Fruit fly (Drosophila melanogaster) whole organism, prepupa: ENCODE data around the gene Cpr66Cb.

Experiments
- CG10631 ChIP-seq: fragments of 200-800 bp; sonication (Bioruptor generic); optimal IDR thresholded peaks from 2 replicates; lab custom pipeline; 2016; ENCODE audit warnings: missing biosample characterization, missing genetic modification characterization
- CG10669 ChIP-seq: fragments of 200-800 bp; sonication (Bioruptor generic); optimal IDR thresholded peaks from 3 replicates; lab custom pipeline; 2018; ENCODE audit warnings: missing biosample characterization, mild to moderate bottlenecking, missing genetic modification characterization, moderate library complexity
- CG11294 ChIP-seq: fragments of 200-800 bp; sonication (Bioruptor generic); IDR thresholded peaks from 2 replicates; pipeline ENCODE4 v1.3.6; 2022; ENCODE audit warnings: missing biosample characterization, missing genetic modification characterization
- CG11762 ChIP-seq: fragments of 200-800 bp; sonication (Bioruptor generic); optimal IDR thresholded peaks from 3 replicates; lab custom pipeline; 2016; ENCODE audit warnings: missing biosample characterization, missing genetic modification characterization; ENCODE audit not compliant: insufficient read depth
- CG11902 ChIP-seq: fragments of 200-800 bp; sonication (Bioruptor generic); optimal IDR thresholded peaks from 3 replicates; lab custom pipeline; 2016; ENCODE audit warnings: missing biosample characterization, missing genetic modification characterization
- CG16779 ChIP-seq: fragments of 200-800 bp; sonication (Bioruptor generic); optimal IDR thresholded peaks from 3 replicates; lab custom pipeline; 2017; ENCODE audit warnings: missing biosample characterization, mild to moderate bottlenecking, missing genetic modification characterization
- CG3032 ChIP-seq: fragments of 200-800 bp; optimal IDR thresholded peaks from 2 replicates; lab custom pipeline; 2019; ENCODE audit warnings: missing biosample characterization, mild to moderate bottlenecking, missing genetic modification characterization, moderate library complexity
- CG31627 ChIP-seq: fragments of 200-800 bp; sonication (Bioruptor generic); optimal IDR thresholded peaks from 3 replicates; lab custom pipeline; 2016; ENCODE audit warnings: missing biosample characterization, missing genetic modification characterization
- CG32006 ChIP-seq: fragments of 200-800 bp; sonication (Bioruptor generic); optimal IDR thresholded peaks from 3 replicates; lab custom pipeline; 2017; ENCODE audit warnings: missing biosample characterization, mild to moderate bottlenecking, missing genetic modification characterization
- CG34406 ChIP-seq: fragments of 200-800 bp; sonication (Bioruptor generic); optimal IDR thresholded peaks from 3 replicates; lab custom pipeline; 2016; ENCODE audit warnings: missing biosample characterization, missing genetic modification characterization
- CG4318 ChIP-seq: fragments of 200-800 bp; sonication (Bioruptor generic); optimal IDR thresholded peaks from 3 replicates; lab custom pipeline; 2017; ENCODE audit warnings: missing biosample characterization, mild to moderate bottlenecking, missing genetic modification characterization
- CG6163 ChIP-seq: fragments of 200-800 bp; sonication (Bioruptor generic); IDR thresholded peaks from 3 replicates; pipeline ENCODE4 v1.3.6; 2022; ENCODE audit warnings: missing biosample characterization, missing genetic modification characterization
- CG6276 ChIP-seq: fragments of 200-800 bp; sonication (Bioruptor generic); optimal IDR thresholded peaks from 2 replicates; lab custom pipeline; 2017; ENCODE audit warnings: missing biosample characterization, mild to moderate bottlenecking, missing genetic modification characterization
- CG6808 ChIP-seq: fragments of 200-800 bp; sonication (Bioruptor generic); optimal IDR thresholded peaks from 3 replicates; lab custom pipeline; 2017; ENCODE audit warnings: missing biosample characterization, missing genetic modification characterization, mild to moderate bottlenecking, moderate library complexity, missing genetic modification reagents
- CG7368 ChIP-seq: fragments of 200-800 bp; sonication (Bioruptor generic); optimal IDR thresholded peaks from 3 replicates; lab custom pipeline; 2016; ENCODE audit warnings: missing biosample characterization, missing genetic modification characterization
- CG8119 ChIP-seq: fragments of 200-800 bp; sonication (Bioruptor generic); IDR thresholded peaks from 3 replicates; pipeline ENCODE4 v1.3.6; 2022; ENCODE audit warnings: missing biosample characterization, missing genetic modification characterization
- CG8319 ChIP-seq: fragments of 200-800 bp; sonication (Bioruptor generic); optimal IDR thresholded peaks from 3 replicates; lab custom pipeline; 2016; ENCODE audit warnings: missing biosample characterization, missing genetic modification characterization
- CG9139 ChIP-seq: fragments of 200-800 bp; sonication (Bioruptor generic); optimal IDR thresholded peaks from 3 replicates; lab custom pipeline; 2017; ENCODE audit warnings: missing biosample characterization, mild to moderate bottlenecking, missing genetic modification characterization
- Eip75B ChIP-seq: fragments of 200-800 bp; sonication (Bioruptor generic); optimal IDR thresholded peaks from 3 replicates; lab custom pipeline; 2016; ENCODE audit warnings: missing biosample characterization, missing genetic modification characterization
- Eip78C ChIP-seq: fragments of 200-800 bp; sonication (Bioruptor generic); peaks from one replicate; lab custom pipeline; 2016; ENCODE audit warnings: missing biosample characterization, missing genetic modification characterization
- Eip93F ChIP-seq: fragments of 200-800 bp; sonication (Bioruptor generic); optimal IDR thresholded peaks from 2 replicates; lab custom pipeline; 2016; ENCODE audit warnings: missing biosample characterization, mild to moderate bottlenecking, missing genetic modification characterization
- Ets21C ChIP-seq: fragments of 200-800 bp; sonication (Bioruptor generic); optimal IDR thresholded peaks from 3 replicates; lab custom pipeline; 2016; ENCODE audit warnings: missing biosample characterization, missing genetic modification characterization
- Gug ChIP-seq: fragments of 200-800 bp; sonication (Bioruptor generic); IDR thresholded peaks from 2 replicates; pipeline ENCODE4 v1.3.6; 2022; ENCODE audit warnings: missing biosample characterization, missing genetic modification characterization
- Hr4 ChIP-seq: fragments of 200-800 bp; sonication (Bioruptor generic); optimal IDR thresholded peaks from 3 replicates; lab custom pipeline; 2016; ENCODE audit warnings: missing biosample characterization, missing genetic modification characterization
- Met ChIP-seq: fragments of 200-800 bp; sonication (Bioruptor generic); optimal IDR thresholded peaks from 3 replicates; lab custom pipeline; 2016; ENCODE audit warnings: missing biosample characterization, missing genetic modification characterization
- OdsH ChIP-seq: fragments of 200-800 bp; sonication (Bioruptor generic); optimal IDR thresholded peaks from 3 replicates; lab custom pipeline; 2016; ENCODE audit warnings: missing biosample characterization, missing genetic modification characterization
- Smox ChIP-seq: fragments of 200-800 bp; sonication (Bioruptor generic); optimal IDR thresholded peaks from 3 replicates; lab custom pipeline; 2016; ENCODE audit warnings: missing biosample characterization, missing genetic modification characterization
- Sox102F ChIP-seq: fragments of 200-800 bp; sonication (Bioruptor generic); optimal IDR thresholded peaks from 2 replicates; lab custom pipeline; 2016; ENCODE audit warnings: missing biosample characterization, mild to moderate bottlenecking, missing genetic modification characterization
- Sox14 ChIP-seq: fragments of 200-800 bp; sonication (Bioruptor generic); optimal IDR thresholded peaks from 3 replicates; lab custom pipeline; 2016; ENCODE audit warnings: missing biosample characterization, missing genetic modification characterization
- Sox15 ChIP-seq: fragments of 200-800 bp; sonication (Bioruptor generic); optimal IDR thresholded peaks from 3 replicates; lab custom pipeline; 2016; ENCODE audit warnings: missing biosample characterization, missing genetic modification characterization
- achi ChIP-seq: fragments of 200-800 bp; sonication (Bioruptor generic); optimal IDR thresholded peaks from 3 replicates; lab custom pipeline; 2016; ENCODE audit warnings: missing biosample characterization, missing genetic modification characterization
- cyc ChIP-seq: fragments of 200-800 bp; sonication (Bioruptor generic); optimal IDR thresholded peaks from 3 replicates; lab custom pipeline; 2016; ENCODE audit warnings: missing biosample characterization, missing genetic modification characterization
- eg ChIP-seq: fragments of 200-800 bp; sonication (Bioruptor generic); IDR thresholded peaks from 3 replicates; pipeline ENCODE4 v1.3.6; 2022; ENCODE audit warnings: missing biosample characterization, missing genetic modification characterization
- esn ChIP-seq: fragments of 200-800 bp; sonication (Bioruptor generic); optimal IDR thresholded peaks from 2 replicates; lab custom pipeline; 2016; ENCODE audit warnings: missing biosample characterization, mild to moderate bottlenecking, missing genetic modification characterization, moderate library complexity
- fd59A ChIP-seq: fragments of 200-800 bp; sonication (Bioruptor generic); optimal IDR thresholded peaks from 2 replicates; lab custom pipeline; 2017; ENCODE audit warnings: missing biosample characterization, mild to moderate bottlenecking, missing genetic modification characterization, missing genetic modification reagents
- fd85E ChIP-seq: fragments of 200-800 bp; sonication (Bioruptor generic); optimal IDR thresholded peaks from 3 replicates; lab custom pipeline; 2016; ENCODE audit warnings: missing biosample characterization, missing genetic modification characterization
- fkh ChIP-seq: fragments of 200-800 bp; sonication (Bioruptor generic); optimal IDR thresholded peaks from 3 replicates; lab custom pipeline; 2017; ENCODE audit warnings: missing biosample characterization, mild to moderate bottlenecking, missing genetic modification characterization, moderate library complexity
- lz ChIP-seq: fragments of 200-800 bp; sonication (Bioruptor generic); optimal IDR thresholded peaks from 3 replicates; lab custom pipeline; 2016; ENCODE audit warnings: missing biosample characterization, missing genetic modification characterization
- pdm3 ChIP-seq: fragments of 200-800 bp; sonication (Bioruptor generic); optimal IDR thresholded peaks from 3 replicates; lab custom pipeline; 2016; ENCODE audit warnings: missing biosample characterization, missing genetic modification characterization
- salr ChIP-seq, 2 experiments: fragments of 200-800 bp; sonication (Bioruptor generic); optimal IDR thresholded peaks; 3 replicates each; lab custom pipeline; 2016 to 2018; ENCODE audit warnings: missing biosample characterization in 2 of 2, missing genetic modification characterization in 2 of 2, mild to moderate bottlenecking in 1 of 2
- ss ChIP-seq, 2 experiments: fragments of 200-800 bp; sonication (Bioruptor generic); optimal IDR thresholded peaks; 2 replicates in 1 of 2; 3 replicates in 1 of 2; lab custom pipeline; 2017 to 2018; ENCODE audit warnings: mild to moderate bottlenecking in 2 of 2, missing biosample characterization in 2 of 2, missing genetic modification characterization in 2 of 2, moderate library complexity in 1 of 2
- svp ChIP-seq: fragments of 200-800 bp; sonication (Bioruptor generic); peaks from one replicate; lab custom pipeline; 2016; ENCODE audit warnings: missing biosample characterization, missing genetic modification characterization
- topi ChIP-seq: fragments of 200-800 bp; sonication (Bioruptor generic); optimal IDR thresholded peaks from 3 replicates; lab custom pipeline; 2016; ENCODE audit warnings: missing biosample characterization, missing genetic modification characterization
- vri ChIP-seq: fragments of 200-800 bp; sonication (Bioruptor generic); optimal IDR thresholded peaks from 3 replicates; lab custom pipeline; 2016; ENCODE audit warnings: missing biosample characterization, mild to moderate bottlenecking, missing genetic modification characterization

The Cpr66Cb gene

dm6 chr3L:8358138-8358537 lies 21.7 kb downstream of the Cpr66Cb start (continued):
- TF ChIP-seq CG4318 (GFP tag; lab: Kevin White, UChicago) (no peak), Sox14 (GFP tag; lab: Kevin White, UChicago) (no peak), CG6163 (GFP tag; lab: Robert Waterston, UW) (0 out of 3 replicates have a peak, but pooled peaks have one; percentile 37), Met (GFP tag; lab: Kevin White, UChicago) (no peak), CG10631 (GFP tag; lab: Kevin White, UChicago) (no peak), CG8319 (GFP tag; lab: Kevin White, UChicago) (peak; percentile 16), CG11762 (peak; percentile 38), CG3032 (tag; lab: Kevin White, UChicago) (no peak), CG31627 (peak; percentile 11), CG16779 (tag; lab: Kevin White, UChicago) (peak; percentile 39), Smox (GFP tag; lab: Kevin White, UChicago) (no peak), topi (no peak), Ets21C (GFP tag; lab: Kevin White, UChicago) (no peak), pdm3 (GFP tag; lab: Kevin White, UChicago) (no peak), Eip78C (GFP tag; lab: Kevin White, UChicago) (no peak), CG8119 (GFP tag; lab: Robert Waterston, UW) (peak; percentile 53; the same call in 1 of the 3 replicates), Eip93F (GFP tag; lab: Kevin White, UChicago) (no peak), fd85E (GFP tag; lab: Kevin White, UChicago) (no peak), cyc (GFP tag; lab: Kevin White, UChicago) (peak; percentile 36), Eip75B (GFP tag; lab: Kevin White, UChicago) (no peak), Sox102F (GFP tag; lab: Kevin White, UChicago) (no peak), CG6808 (GFP tag; lab: Kevin White, UChicago) (peak; percentile 68), svp (GFP tag; lab: Kevin White, UChicago) (peak; percentile 83), CG34406 (GFP tag; lab: Kevin White, UChicago) (no peak), salr (GFP tag; optimal IDR thresholded peaks at IDR 0.05; lab: Kevin White, UChicago) (no peak), Gug (GFP tag; lab: Robert Waterston, UW) (no peak), Hr4 (GFP tag; lab: Kevin White, UChicago) (no peak), esn (GFP tag; lab: Kevin White, UChicago) (peak; percentile 62), CG10669 (GFP tag; lab: Kevin White, UChicago) (no peak), CG11294 (no peak), fd59A (peak; percentile 32), lz (GFP tag; lab: Kevin White, UChicago) (no peak)
- TF ChIP-seq, all 60 proteins: peak for 17

- peak; percentile 36 for TF ChIP-seq Eip78C (GFP tag; lab: Kevin White, UChicago)
- TF ChIP-seq fkh, result peak; percentile 62
- TF ChIP-seq vri (GFP tag; lab: Kevin White, UChicago), result peak; percentile 87
- TF ChIP-seq CG31627, result no peak
- peak; percentile 84 for TF ChIP-seq achi (GFP tag; lab: Kevin White, UChicago)
Measured at dm6 chr3L:8358776-8359455, 22.4 kb downstream of the Cpr66Cb start.

dm6 chr3L:8360063-8360642 lies 23.7 kb downstream of the Cpr66Cb start:
- TF ChIP-seq Eip93F (GFP tag; lab: Kevin White, UChicago) (peak; percentile 44), fkh (no peak), CG31627 (no peak), Eip75B (GFP tag; lab: Kevin White, UChicago) (no peak), salr (GFP tag; optimal IDR thresholded peaks at IDR 0.05; lab: Kevin White, UChicago) (peak; percentile 39 to 51), eg (GFP tag; lab: Robert Waterston, UW) (peak; percentile 55; the same call in 2 of the 3 replicates), CG32006 (GFP tag; lab: Kevin White, UChicago) (peak; percentile 44), CG11762 (no peak), CG6808 (GFP tag; lab: Kevin White, UChicago) (peak; percentile 78), cyc (GFP tag; lab: Kevin White, UChicago) (no peak), CG7368 (GFP tag; lab: Kevin White, UChicago) (peak; percentile 19), CG11902 (GFP tag; lab: Kevin White, UChicago) (no peak), fd59A (peak; percentile 10), Hr4 (GFP tag; lab: Kevin White, UChicago) (no peak), CG16779 (tag; lab: Kevin White, UChicago) (peak; percentile 6), CG6276 (peak; percentile 84), OdsH (GFP tag; lab: Kevin White, UChicago) (no peak), ss (GFP tag; optimal IDR thresholded peaks at IDR 0.05; lab: Kevin White, UChicago) (peak; percentile 78 to 89), CG9139 (GFP tag; lab: Kevin White, UChicago) (peak; percentile 67), CG4318 (GFP tag; lab: Kevin White, UChicago) (no peak), Sox15 (GFP tag; lab: Kevin White, UChicago) (no peak), CG10669 (GFP tag; lab: Kevin White, UChicago) (peak; percentile 59), Smox (GFP tag; lab: Kevin White, UChicago) (no peak), Sox14 (GFP tag; lab: Kevin White, UChicago) (no peak)
